Worm (Caenorhabditis elegans): Measurements from ENCODE around the gene C45B11.5.

- TF ChIP-seq elt-1 (tag; optimal IDR thresholded peaks at IDR 0.05; ENCODE audit: borderline replicate concordance, insufficient read depth) (no peak), M03D4.4 (tag; optimal IDR thresholded peaks at IDR 0.05) (no peak), lin-13 (tag; optimal IDR thresholded peaks at IDR 0.05) (no peak), blmp-1 (tag; optimal IDR thresholded peaks at IDR 0.05) (no peak), nhr-76 (tag; optimal IDR thresholded peaks at IDR 0.05) (no peak), unc-39 (tag; optimal IDR thresholded peaks at IDR 0.05) (no peak), unc-62 (GFP tag; optimal IDR thresholded peaks at IDR 0.05) (no peak)
These were observed 30.8 kb upstream of the C45B11.5 start for ce11 chrV:11010768-11011167.

Measured in whole organism, mixed stage, embryonic.